Fruit fly (Drosophila melanogaster) whole organism, embryonic: Measurements from ENCODE around the gene CG12290.
A peak's percentile ranks its signal among the peaks of the same experiment; 100 is the strongest.

Source experiments
- Atf3 ChIP-seq: fragments of 200-800 bp; sonication (Bioruptor generic); optimal IDR thresholded peaks from 3 replicates; lab custom pipeline; 2016; ENCODE audit warnings: missing biosample characterization, missing genetic modification characterization
- Awh ChIP-seq: fragments of 200-800 bp; sonication (Bioruptor generic); IDR thresholded peaks from 2 replicates; pipeline ENCODE4, ENCODE4 v1.3.6; 2022; ENCODE audit warnings: missing biosample characterization, missing genetic modification characterization
- CG11696 ChIP-seq: fragments of 200-800 bp; sonication (Bioruptor generic); IDR thresholded peaks from 2 replicates; pipeline ENCODE4 v1.3.6; 2022; ENCODE audit warnings: missing biosample characterization, missing genetic modification characterization
- CG12071 ChIP-seq: fragments of 200-800 bp; sonication (Bioruptor generic); optimal IDR thresholded peaks from 3 replicates; lab custom pipeline; 2018; ENCODE audit warnings: missing biosample characterization, mild to moderate bottlenecking, missing genetic modification characterization
- CG12299 ChIP-seq: fragments of 200-800 bp; sonication (Bioruptor generic); optimal IDR thresholded peaks from 2 replicates; lab custom pipeline; 2018; ENCODE audit warnings: missing biosample characterization, mild to moderate bottlenecking, missing genetic modification characterization
- CG1233 ChIP-seq: fragments of 200-800 bp; sonication (Bioruptor generic); optimal IDR thresholded peaks from 4 replicates; lab custom pipeline; 2018; ENCODE audit warnings: missing biosample characterization, mild to moderate bottlenecking, missing genetic modification characterization
- CG13894 ChIP-seq: fragments of 200-800 bp; sonication (Bioruptor generic); optimal IDR thresholded peaks from 3 replicates; lab custom pipeline; 2018; ENCODE audit warnings: missing biosample characterization, mild to moderate bottlenecking, missing genetic modification characterization, moderate library complexity
- CG18011 ChIP-seq: fragments of 200-800 bp; sonication (Bioruptor generic); optimal IDR thresholded peaks from 2 replicates; lab custom pipeline; 2017; ENCODE audit warnings: missing biosample characterization, missing genetic modification characterization, mild to moderate bottlenecking, moderate library complexity, missing genotype
- CG2678 ChIP-seq: fragments of 200-800 bp; sonication (Bioruptor generic); optimal IDR thresholded peaks from 3 replicates; lab custom pipeline; 2019; ENCODE audit warnings: missing biosample characterization, mild to moderate bottlenecking, missing genetic modification characterization, moderate library complexity
- CG2712 ChIP-seq: fragments of 200-800 bp; optimal IDR thresholded peaks from 3 replicates; lab custom pipeline; 2019; ENCODE audit warnings: missing biosample characterization, mild to moderate bottlenecking, missing genetic modification characterization, moderate library complexity
- CG2875 ChIP-seq: fragments of 200-800 bp; sonication (Bioruptor generic); optimal IDR thresholded peaks from 2 replicates; lab custom pipeline; 2017; ENCODE audit warnings: missing biosample characterization, mild to moderate bottlenecking, missing genetic modification characterization, missing genetic modification reagents
- CG30020 ChIP-seq: fragments of 200-800 bp; optimal IDR thresholded peaks from 2 replicates; lab custom pipeline; 2019; ENCODE audit warnings: missing biosample characterization, mild to moderate bottlenecking, missing genetic modification characterization, moderate library complexity
- CG30431 ChIP-seq: fragments of 200-800 bp; sonication (Bioruptor generic); optimal IDR thresholded peaks from 2 replicates; lab custom pipeline; 2017; ENCODE audit warnings: missing biosample characterization, missing genetic modification characterization
- CG3065 ChIP-seq: fragments of 200-800 bp; sonication (Bioruptor generic); optimal IDR thresholded peaks from 2 replicates; lab custom pipeline; 2016; ENCODE audit warnings: missing biosample characterization, missing genetic modification characterization
- CG31224 ChIP-seq: fragments of 200-800 bp; sonication (Bioruptor generic); IDR thresholded peaks from 2 replicates; pipeline ENCODE4 v1.3.6; 2022; ENCODE audit warnings: missing biosample characterization, missing genetic modification characterization
- CG4328 ChIP-seq: fragments of 200-800 bp; sonication (Bioruptor generic); optimal IDR thresholded peaks from 3 replicates; lab custom pipeline; 2017; ENCODE audit warnings: missing biosample characterization, missing genetic modification reagents, missing genetic modification characterization
- CG4707 ChIP-seq: fragments of 200-800 bp; sonication (Bioruptor generic); optimal IDR thresholded peaks from 2 replicates; lab custom pipeline; 2018; ENCODE audit warnings: missing biosample characterization, mild to moderate bottlenecking, missing genetic modification characterization, moderate library complexity
- CG4730 ChIP-seq: fragments of 200-800 bp; sonication (Bioruptor generic); IDR thresholded peaks from 2 replicates; pipeline ENCODE4 v1.3.6; 2022; ENCODE audit warnings: missing biosample characterization, missing genetic modification characterization
- CG7987 ChIP-seq: fragments of 200-800 bp; sonication (Bioruptor generic); optimal IDR thresholded peaks from 2 replicates; lab custom pipeline; 2018; ENCODE audit warnings: missing biosample characterization, mild to moderate bottlenecking, missing genetic modification characterization, moderate library complexity
- CG8765 ChIP-seq: fragments of 200-800 bp; sonication (Bioruptor generic); IDR thresholded peaks from 2 replicates; pipeline ENCODE4 v1.3.6; 2022; ENCODE audit warnings: missing biosample characterization, missing genetic modification characterization
- CG9797 ChIP-seq: fragments of 200-800 bp; sonication (Bioruptor generic); optimal IDR thresholded peaks from 3 replicates; lab custom pipeline; 2018; ENCODE audit warnings: missing biosample characterization, mild to moderate bottlenecking, missing genetic modification characterization
- Dek ChIP-seq: fragments of 200-800 bp; sonication (Bioruptor generic); optimal IDR thresholded peaks from 3 replicates; lab custom pipeline; 2019; ENCODE audit warnings: missing biosample characterization, mild to moderate bottlenecking, missing genetic modification characterization, moderate library complexity
- Ets97D ChIP-seq: fragments of 200-800 bp; sonication (Bioruptor generic); optimal IDR thresholded peaks from 3 replicates; lab custom pipeline; 2016; ENCODE audit warnings: missing biosample characterization, missing genetic modification characterization
- Fer3 ChIP-seq: fragments of 200-800 bp; sonication (Bioruptor generic); optimal IDR thresholded peaks from 2 replicates; lab custom pipeline; 2018; ENCODE audit warnings: missing biosample characterization, mild to moderate bottlenecking, missing genetic modification characterization, moderate library complexity
- Hand ChIP-seq: fragments of 200-800 bp; sonication (Bioruptor generic); optimal IDR thresholded peaks from 2 replicates; lab custom pipeline; 2017; ENCODE audit warnings: mild to moderate bottlenecking, missing biosample characterization, missing genetic modification reagents, missing genetic modification characterization
- MESR4 ChIP-seq: fragments of 200-800 bp; sonication (Bioruptor generic); optimal IDR thresholded peaks from 2 replicates; lab custom pipeline; 2018; ENCODE audit warnings: missing biosample characterization, mild to moderate bottlenecking, missing genetic modification characterization, moderate library complexity
- Meics ChIP-seq: fragments of 200-800 bp; sonication (Bioruptor generic); optimal IDR thresholded peaks from 2 replicates; lab custom pipeline; 2017; ENCODE audit warnings: missing biosample characterization, mild to moderate bottlenecking, missing genetic modification characterization
- NC2α ChIP-seq: fragments of 200-800 bp; sonication (Bioruptor generic); optimal IDR thresholded peaks from 2 replicates; lab custom pipeline; 2016; ENCODE audit warnings: missing biosample characterization, missing genetic modification characterization
- Ptx1 ChIP-seq: fragments of 200-800 bp; sonication (Bioruptor generic); IDR thresholded peaks from 2 replicates; pipeline ENCODE4 v1.3.6; 2022; ENCODE audit warnings: missing biosample characterization, missing genetic modification characterization
- Taf1 ChIP-seq: fragments of 200-800 bp; sonication (Bioruptor generic); IDR thresholded peaks from 2 replicates; pipeline ENCODE4 v1.3.6; 2022; ENCODE audit warnings: missing biosample characterization, missing genetic modification characterization
- dm ChIP-seq: fragments of 200-800 bp; sonication (Bioruptor generic); optimal IDR thresholded peaks from 3 replicates; lab custom pipeline; 2016; ENCODE audit warnings: missing biosample characterization, missing genetic modification characterization
- emc ChIP-seq: fragments of 200-800 bp; sonication (Bioruptor generic); optimal IDR thresholded peaks from 2 replicates; lab custom pipeline; 2016; ENCODE audit warnings: missing biosample characterization, missing genetic modification characterization
- ems ChIP-seq: fragments of 200-800 bp; sonication (Bioruptor generic); optimal IDR thresholded peaks from 3 replicates; lab custom pipeline; 2016; ENCODE audit warnings: missing biosample characterization, missing genetic modification characterization
- ewg ChIP-seq: fragments of 200-800 bp; sonication (Bioruptor generic); optimal IDR thresholded peaks from 3 replicates; lab custom pipeline; 2017; ENCODE audit warnings: mild to moderate bottlenecking, missing biosample characterization, missing genetic modification reagents, missing genetic modification characterization
- eyg ChIP-seq: fragments of 200-800 bp; sonication (Bioruptor generic); optimal IDR thresholded peaks from 3 replicates; lab custom pipeline; 2016; ENCODE audit warnings: missing biosample characterization, missing genetic modification characterization
- fd64A ChIP-seq: fragments of 200-800 bp; sonication (Bioruptor generic); optimal IDR thresholded peaks from 3 replicates; lab custom pipeline; 2018; ENCODE audit warnings: missing biosample characterization, mild to moderate bottlenecking, missing genetic modification characterization
- fu2 ChIP-seq: fragments of 200-800 bp; sonication (Bioruptor generic); optimal IDR thresholded peaks from 2 replicates; lab custom pipeline; 2016; ENCODE audit warnings: missing biosample characterization, missing genetic modification characterization
- gcm2 ChIP-seq: fragments of 200-800 bp; sonication (Bioruptor generic); optimal IDR thresholded peaks from 2 replicates; lab custom pipeline; 2016; ENCODE audit warnings: missing biosample characterization, missing genetic modification characterization
- her ChIP-seq: fragments of 200-800 bp; sonication (Bioruptor generic); optimal IDR thresholded peaks from 2 replicates; lab custom pipeline; 2016; ENCODE audit warnings: missing biosample characterization, missing genetic modification characterization
- jumu ChIP-seq: fragments of 200-800 bp; sonication (Bioruptor generic); optimal IDR thresholded peaks from 3 replicates; lab custom pipeline; 2016; ENCODE audit warnings: missing biosample characterization, missing genetic modification characterization
- knrl ChIP-seq: fragments of 200-800 bp; sonication (Bioruptor generic); IDR thresholded peaks from 3 replicates; pipeline ENCODE4 v1.3.6; 2022; ENCODE audit warnings: missing biosample characterization, missing genetic modification characterization; ENCODE audit not compliant: partially characterized antibody
- mld ChIP-seq: fragments of 200-800 bp; sonication (Bioruptor generic); IDR thresholded peaks from 3 replicates; pipeline ENCODE4 v1.3.6; 2022; ENCODE audit warnings: missing biosample characterization, missing genetic modification characterization; ENCODE audit not compliant: partially characterized antibody
- nau ChIP-seq: fragments of 200-800 bp; sonication (Bioruptor generic); optimal IDR thresholded peaks from 3 replicates; lab custom pipeline; 2017; ENCODE audit warnings: missing biosample characterization, mild to moderate bottlenecking, missing genetic modification characterization, missing genetic modification reagents
- otp ChIP-seq: fragments of 200-800 bp; sonication (Bioruptor generic); IDR thresholded peaks from 3 replicates; pipeline ENCODE4, ENCODE4 v1.3.6; 2022; ENCODE audit warnings: missing biosample characterization, missing genetic modification characterization
- pfk ChIP-seq: fragments of 200-800 bp; sonication (Bioruptor generic); optimal IDR thresholded peaks from 2 replicates; lab custom pipeline; 2018; ENCODE audit warnings: missing biosample characterization, mild to moderate bottlenecking, missing genetic modification characterization, moderate library complexity
- run ChIP-seq: fragments of 200-800 bp; sonication (Bioruptor generic); optimal IDR thresholded peaks from 3 replicates; lab custom pipeline; 2018; ENCODE audit warnings: missing biosample characterization, mild to moderate bottlenecking, missing genetic modification characterization
- sens ChIP-seq: fragments of 200-800 bp; sonication (Bioruptor generic); peaks from one replicate; lab custom pipeline; 2016; ENCODE audit warnings: missing biosample characterization, missing genetic modification characterization
- twi ChIP-seq: fragments of 200-800 bp; optimal IDR thresholded peaks from 2 replicates; lab custom pipeline; 2019; ENCODE audit warnings: missing biosample characterization, mild to moderate bottlenecking, missing genetic modification characterization, moderate library complexity
- zfh2 ChIP-seq: fragments of 200-800 bp; sonication (Bioruptor generic); optimal IDR thresholded peaks from 2 replicates; lab custom pipeline; 2016; ENCODE audit warnings: missing biosample characterization, missing genetic modification characterization

Gene CG12290

DNA sequence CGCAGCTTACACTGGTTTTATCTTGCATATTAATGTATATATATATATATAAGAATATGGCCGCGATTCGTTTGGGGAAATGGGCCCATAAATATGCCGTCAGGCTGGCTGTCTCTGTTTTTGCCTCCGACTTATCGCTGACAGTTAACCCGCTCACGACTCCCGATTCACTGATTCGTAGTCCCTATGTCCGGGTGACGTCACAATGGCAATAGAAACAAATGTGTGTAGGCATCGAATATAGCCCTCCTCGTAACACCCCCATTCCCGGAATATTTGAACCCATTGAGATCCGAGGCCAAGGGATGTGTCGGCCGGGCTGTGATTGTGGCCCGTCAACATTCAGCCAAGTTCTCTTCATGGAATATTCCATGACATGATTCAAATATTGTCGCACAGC, 7.4 kb downstream of the CG12290 start:
- TF ChIP-seq Awh (GFP tag; lab: Robert Waterston, UW) (no peak), CG13894 (tag; lab: Kevin White, UChicago) (peak; percentile 93)

DNA sequence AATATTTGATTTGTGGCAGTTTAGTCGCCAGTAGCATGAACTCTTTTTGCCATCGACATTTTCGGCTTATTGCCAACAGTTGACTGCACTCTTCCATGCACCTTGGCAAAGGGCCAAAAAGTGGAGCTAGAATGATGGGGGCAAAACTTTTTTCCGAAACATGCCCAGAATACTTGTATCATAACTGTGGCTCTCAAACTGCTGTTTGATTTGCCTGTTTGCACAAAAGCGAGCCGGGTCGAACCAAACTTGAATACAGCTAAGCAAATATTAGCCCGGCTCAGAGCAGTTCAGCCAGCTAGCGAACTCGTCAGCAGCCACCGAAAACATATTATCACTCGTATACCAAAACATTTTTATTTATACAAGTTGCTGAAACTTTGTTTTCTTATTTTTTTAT, 8.9 kb downstream of the CG12290 start:
- TF ChIP-seq CG12071 (GFP tag; lab: Kevin White, UChicago) (peak; percentile 68), CG18011 (GFP tag; lab: Kevin White, UChicago) (peak; percentile 1), CG2712 (tag; lab: Kevin White, UChicago) (no peak), run (tag; lab: Kevin White, UChicago) (peak; percentile 1), CG2875 (GFP tag; lab: Kevin White, UChicago) (peak; percentile 49), ewg (GFP tag; lab: Kevin White, UChicago) (peak; percentile 17), CG30020 (tag; lab: Kevin White, UChicago) (no peak), otp (GFP tag; lab: Robert Waterston, UW) (no peak), Ptx1 (0 out of 2 replicates have a peak, but pooled peaks have one; percentile 11), ems (peak; percentile 30), Meics (peak; percentile 76), dm (no peak), CG2678 (tag; lab: Kevin White, UChicago) (peak; percentile 73), knrl (GFP tag; lab: Robert Waterston, UW) (no peak), CG9797 (no peak), Ets97D (GFP tag; lab: Kevin White, UChicago) (no peak), sens (GFP tag; lab: Kevin White, UChicago) (peak; percentile 89), Dek (tag; lab: Kevin White, UChicago) (peak; percentile 33), CG3065 (no peak), fu2 (GFP tag; lab: Kevin White, UChicago) (no peak), zfh2 (GFP tag; lab: Kevin White, UChicago) (peak; percentile 5), CG30431 (no peak), CG11696 (GFP tag; lab: Robert Waterston, UW) (peak; percentile 13; the same call in 1 of the 2 replicates), twi (tag; lab: Kevin White, UChicago) (no peak), jumu (GFP tag; lab: Kevin White, UChicago) (peak; percentile 25), Hand (GFP tag; lab: Kevin White, UChicago) (peak; percentile 20), CG1233 (peak; percentile 59), fd64A (GFP tag; lab: Kevin White, UChicago) (peak; percentile 10), gcm2 (no peak), Fer3 (peak; percentile 53), CG12299 (tag; lab: Kevin White, UChicago) (peak; percentile 13), MESR4 (no peak), emc (GFP tag; lab: Kevin White, UChicago) (no peak), mld (no peak), CG7987 (GFP tag; lab: Kevin White, UChicago) (peak; percentile 60), CG31224 (GFP tag; lab: Robert Waterston, UW) (peak; percentile 9; the same call in 1 of the 2 replicates), her (GFP tag; lab: Kevin White, UChicago) (peak; percentile 36), Atf3 (GFP tag; lab: Kevin White, UChicago) (peak; percentile 12), CG8765 (GFP tag; lab: Robert Waterston, UW) (no peak), CG4707 (GFP tag; lab: Kevin White, UChicago) (peak; percentile 22), pfk (GFP tag; lab: Kevin White, UChicago) (no peak), nau (peak; percentile 68), NC2α (no peak), CG4730 (no peak), eyg (GFP tag; lab: Kevin White, UChicago) (peak; percentile 14), Taf1 (no peak), CG4328 (GFP tag; lab: Kevin White, UChicago) (peak; percentile 49)
